Fruit fly (Drosophila melanogaster): ENCODE data around the gene CG9098.

The CG9098 gene

dm6 chr2L:6000065-6000464 is 12.1 kb downstream of the CG9098 start, which contains the start of gene Tsp26A (continued):
- peak; percentile 47 for TF ChIP-seq Dp (GFP tag; optimal IDR thresholded peaks at IDR 0.05)
- no peak for TF ChIP-seq CrebB (tag; optimal IDR thresholded peaks at IDR 0.05)
- no peak for TF ChIP-seq sd (tag; optimal IDR thresholded peaks at IDR 0.05)
- no peak for TF ChIP-seq trh (GFP tag; optimal IDR thresholded peaks at IDR 0.05)
- TF ChIP-seq CG8765 (GFP tag; IDR thresholded peaks at IDR 0.05) = no peak
- peak; percentile 81 for TF ChIP-seq CG9437 (GFP tag; optimal IDR thresholded peaks at IDR 0.05)
- TF ChIP-seq row (GFP tag; IDR thresholded peaks at IDR 0.05) = 0 out of 3 replicates have a peak, but pooled peaks have one; percentile 23
- peak; percentile 48; the same call in 1 of the 2 replicates for TF ChIP-seq bbx (GFP tag; IDR thresholded peaks at IDR 0.05; ENCODE audit: partially characterized antibody)
- peak; percentile 39 for TF ChIP-seq Myb (GFP tag; optimal IDR thresholded peaks at IDR 0.05)
- no peak for TF ChIP-seq CG10979 (tag; optimal IDR thresholded peaks at IDR 0.05)
- no peak for TF ChIP-seq CG14860 (GFP tag; IDR thresholded peaks at IDR 0.05; ENCODE audit: partially characterized antibody)
- TF ChIP-seq ranshi (GFP tag; IDR thresholded peaks at IDR 0.05) = 0 out of 2 replicates have a peak, but pooled peaks have one; percentile 16
- no peak for TF ChIP-seq BEAF-32 (GFP tag; optimal IDR thresholded peaks at IDR 0.05)
- peak; percentile 78 for TF ChIP-seq MESR4 (GFP tag; optimal IDR thresholded peaks at IDR 0.05)
- TF ChIP-seq CG14667 (GFP tag; IDR thresholded peaks at IDR 0.05) = no peak
- TF ChIP-seq Ets97D (GFP tag; optimal IDR thresholded peaks at IDR 0.05) = peak; percentile 29
- no peak for TF ChIP-seq CG4730 (GFP tag; IDR thresholded peaks at IDR 0.05)
- no peak for TF ChIP-seq Bteb2 (GFP tag; optimal IDR thresholded peaks at IDR 0.05)
- TF ChIP-seq wdn (GFP tag; IDR thresholded peaks at IDR 0.05) = no peak
- peak; percentile 63 for TF ChIP-seq MBD-R2 (GFP tag; IDR thresholded peaks at IDR 0.05)
- no peak for TF ChIP-seq CG12744 (GFP tag; optimal IDR thresholded peaks at IDR 0.05)
- TF ChIP-seq Hr39 (optimal IDR thresholded peaks at IDR 0.05) = no peak
- no peak for TF ChIP-seq Doc3 (GFP tag; IDR thresholded peaks at IDR 0.05; ENCODE audit: partially characterized antibody)
- peak; percentile 67 for TF ChIP-seq gfzf (GFP tag; optimal IDR thresholded peaks at IDR 0.05)
- no peak for TF ChIP-seq CG17829 (tag; optimal IDR thresholded peaks at IDR 0.05)
- TF ChIP-seq CG6791 (GFP tag; IDR thresholded peaks at IDR 0.05; ENCODE audit: partially characterized antibody) = 0 out of 3 replicates have a peak, but pooled peaks have one; percentile 35
- no peak for TF ChIP-seq peb (GFP tag; IDR thresholded peaks at IDR 0.05)
- TF ChIP-seq CG9797 (GFP tag; optimal IDR thresholded peaks at IDR 0.05) = peak; percentile 40
- peak; percentile 62 for TF ChIP-seq Med (GFP tag)
- TF ChIP-seq CG33213 (GFP tag; optimal IDR thresholded peaks at IDR 0.05) = no peak
- TF ChIP-seq Oaz (GFP tag; IDR thresholded peaks at IDR 0.05) = no peak
- TF ChIP-seq cato (GFP tag; optimal IDR thresholded peaks at IDR 0.05; ENCODE audit: borderline replicate concordance) = no peak
- TF ChIP-seq E2f2 (GFP tag; IDR thresholded peaks at IDR 0.05) = peak; percentile 56
- TF ChIP-seq chinmo (GFP tag; IDR thresholded peaks at IDR 0.05; ENCODE audit: partially characterized antibody) = 0 out of 4 replicates have a peak, but pooled peaks have one; percentile 52
- TF ChIP-seq zfh1 (GFP tag; IDR thresholded peaks at IDR 0.05) = peak; percentile 27; the same call in 1 of the 3 replicates
- no peak for TF ChIP-seq CG32767 (GFP tag; IDR thresholded peaks at IDR 0.05)
- TF ChIP-seq CG13123 (GFP tag; optimal IDR thresholded peaks at IDR 0.05) = no peak
- TF ChIP-seq Dref (GFP tag; IDR thresholded peaks at IDR 0.05) = no peak
- TF ChIP-seq inv (GFP tag; IDR thresholded peaks at IDR 0.05; ENCODE audit: partially characterized antibody) = no peak
- no peak for TF ChIP-seq lola (GFP tag; optimal IDR thresholded peaks at IDR 0.05)
- no peak for TF ChIP-seq HmgD (GFP tag; optimal IDR thresholded peaks at IDR 0.05)
- TF ChIP-seq CG18476 (GFP tag; optimal IDR thresholded peaks at IDR 0.05) = no peak
- TF ChIP-seq Scr (GFP tag; IDR thresholded peaks at IDR 0.05; ENCODE audit: partially characterized antibody) = no peak
- TF ChIP-seq pzg (GFP tag; optimal IDR thresholded peaks at IDR 0.05) = peak; percentile 42
- no peak for TF ChIP-seq HmgZ (tag; optimal IDR thresholded peaks at IDR 0.05)
- TF ChIP-seq CG10543 (GFP tag; optimal IDR thresholded peaks at IDR 0.05) = no peak
- no peak for TF ChIP-seq CG1647 (GFP tag; optimal IDR thresholded peaks at IDR 0.05)
- TF ChIP-seq gcm (GFP tag; optimal IDR thresholded peaks at IDR 0.05) = no peak
- peak; percentile 55 for TF ChIP-seq stwl (tag; optimal IDR thresholded peaks at IDR 0.05)
- no peak for TF ChIP-seq sr (GFP tag; IDR thresholded peaks at IDR 0.05)

Measured in whole organism, embryonic.